Fruit fly (Drosophila melanogaster) whole organism, prepupa: Measurements from ENCODE around the gene eIF3l.

Experiments used
- Blimp-1 ChIP-seq: fragments of 200-800 bp; sonication (Bioruptor generic); optimal IDR thresholded peaks from 3 replicates; lab custom pipeline; 2017; ENCODE audit warnings: missing biosample characterization, missing genetic modification characterization, mild to moderate bottlenecking, moderate library complexity, missing genetic modification reagents
- CG10669 ChIP-seq: fragments of 200-800 bp; sonication (Bioruptor generic); optimal IDR thresholded peaks from 3 replicates; lab custom pipeline; 2018; ENCODE audit warnings: missing biosample characterization, mild to moderate bottlenecking, missing genetic modification characterization, moderate library complexity
- CG11902 ChIP-seq: fragments of 200-800 bp; sonication (Bioruptor generic); optimal IDR thresholded peaks from 3 replicates; lab custom pipeline; 2016; ENCODE audit warnings: missing biosample characterization, missing genetic modification characterization
- CG1621 ChIP-seq: fragments of 200-800 bp; sonication (Bioruptor generic); optimal IDR thresholded peaks from 3 replicates; lab custom pipeline; 2018; ENCODE audit warnings: missing biosample characterization, mild to moderate bottlenecking, missing genetic modification characterization
- CG31627 ChIP-seq: fragments of 200-800 bp; sonication (Bioruptor generic); optimal IDR thresholded peaks from 3 replicates; lab custom pipeline; 2016; ENCODE audit warnings: missing biosample characterization, missing genetic modification characterization
- CG32006 ChIP-seq: fragments of 200-800 bp; sonication (Bioruptor generic); optimal IDR thresholded peaks from 3 replicates; lab custom pipeline; 2017; ENCODE audit warnings: missing biosample characterization, mild to moderate bottlenecking, missing genetic modification characterization
- CG34406 ChIP-seq: fragments of 200-800 bp; sonication (Bioruptor generic); optimal IDR thresholded peaks from 3 replicates; lab custom pipeline; 2016; ENCODE audit warnings: missing biosample characterization, missing genetic modification characterization
- CG3919 ChIP-seq: fragments of 200-800 bp; sonication (Bioruptor generic); optimal IDR thresholded peaks from 3 replicates; lab custom pipeline; 2016; ENCODE audit warnings: missing biosample characterization, missing genetic modification characterization
- CG6163 ChIP-seq: fragments of 200-800 bp; sonication (Bioruptor generic); IDR thresholded peaks from 3 replicates; pipeline ENCODE4 v1.3.6; 2022; ENCODE audit warnings: missing biosample characterization, missing genetic modification characterization
- CG6276 ChIP-seq: fragments of 200-800 bp; sonication (Bioruptor generic); optimal IDR thresholded peaks from 2 replicates; lab custom pipeline; 2017; ENCODE audit warnings: missing biosample characterization, mild to moderate bottlenecking, missing genetic modification characterization
- CG6792 ChIP-seq: fragments of 200-800 bp; sonication (Bioruptor generic); optimal IDR thresholded peaks from 3 replicates; lab custom pipeline; 2016; ENCODE audit warnings: missing biosample characterization, missing genetic modification characterization
- CG6808 ChIP-seq: fragments of 200-800 bp; sonication (Bioruptor generic); optimal IDR thresholded peaks from 3 replicates; lab custom pipeline; 2017; ENCODE audit warnings: missing biosample characterization, missing genetic modification characterization, mild to moderate bottlenecking, moderate library complexity, missing genetic modification reagents
- CG7368 ChIP-seq: fragments of 200-800 bp; sonication (Bioruptor generic); optimal IDR thresholded peaks from 3 replicates; lab custom pipeline; 2016; ENCODE audit warnings: missing biosample characterization, missing genetic modification characterization
- CG8119 ChIP-seq: fragments of 200-800 bp; sonication (Bioruptor generic); IDR thresholded peaks from 3 replicates; pipeline ENCODE4 v1.3.6; 2022; ENCODE audit warnings: missing biosample characterization, missing genetic modification characterization
- CG8319 ChIP-seq: fragments of 200-800 bp; sonication (Bioruptor generic); optimal IDR thresholded peaks from 3 replicates; lab custom pipeline; 2016; ENCODE audit warnings: missing biosample characterization, missing genetic modification characterization
- CG8632 ChIP-seq: fragments of 200-800 bp; sonication (Bioruptor generic); optimal IDR thresholded peaks from 3 replicates; lab custom pipeline; 2016; ENCODE audit warnings: missing biosample characterization, missing genetic modification characterization
- CG9139 ChIP-seq: fragments of 200-800 bp; sonication (Bioruptor generic); optimal IDR thresholded peaks from 3 replicates; lab custom pipeline; 2017; ENCODE audit warnings: missing biosample characterization, mild to moderate bottlenecking, missing genetic modification characterization
- Eip75B ChIP-seq: fragments of 200-800 bp; sonication (Bioruptor generic); optimal IDR thresholded peaks from 3 replicates; lab custom pipeline; 2016; ENCODE audit warnings: missing biosample characterization, missing genetic modification characterization
- Eip93F ChIP-seq: fragments of 200-800 bp; sonication (Bioruptor generic); optimal IDR thresholded peaks from 2 replicates; lab custom pipeline; 2016; ENCODE audit warnings: missing biosample characterization, mild to moderate bottlenecking, missing genetic modification characterization
- Gug ChIP-seq: fragments of 200-800 bp; sonication (Bioruptor generic); IDR thresholded peaks from 2 replicates; pipeline ENCODE4 v1.3.6; 2022; ENCODE audit warnings: missing biosample characterization, missing genetic modification characterization
- Hr38 ChIP-seq: sonication (Bioruptor generic); optimal IDR thresholded peaks from 2 replicates; lab custom pipeline; 2016; ENCODE audit warnings: missing biosample characterization, missing genetic modification characterization
- Hr39 ChIP-seq: fragments of 200-800 bp; sonication (Bioruptor generic); optimal IDR thresholded peaks from 2 replicates; lab custom pipeline; 2016; ENCODE audit warnings: missing biosample characterization, missing genetic modification characterization
- Lpt ChIP-seq: fragments of 200-800 bp; sonication (Bioruptor generic); optimal IDR thresholded peaks from 3 replicates; lab custom pipeline; 2016; ENCODE audit warnings: missing biosample characterization, missing genetic modification characterization
- Met ChIP-seq: fragments of 200-800 bp; sonication (Bioruptor generic); optimal IDR thresholded peaks from 3 replicates; lab custom pipeline; 2016; ENCODE audit warnings: missing biosample characterization, missing genetic modification characterization
- OdsH ChIP-seq: fragments of 200-800 bp; sonication (Bioruptor generic); optimal IDR thresholded peaks from 3 replicates; lab custom pipeline; 2016; ENCODE audit warnings: missing biosample characterization, missing genetic modification characterization
- Smox ChIP-seq: fragments of 200-800 bp; sonication (Bioruptor generic); optimal IDR thresholded peaks from 3 replicates; lab custom pipeline; 2016; ENCODE audit warnings: missing biosample characterization, missing genetic modification characterization
- Sox102F ChIP-seq: fragments of 200-800 bp; sonication (Bioruptor generic); optimal IDR thresholded peaks from 2 replicates; lab custom pipeline; 2016; ENCODE audit warnings: missing biosample characterization, mild to moderate bottlenecking, missing genetic modification characterization
- Sox14 ChIP-seq: fragments of 200-800 bp; sonication (Bioruptor generic); optimal IDR thresholded peaks from 3 replicates; lab custom pipeline; 2016; ENCODE audit warnings: missing biosample characterization, missing genetic modification characterization
- Sox15 ChIP-seq: fragments of 200-800 bp; sonication (Bioruptor generic); optimal IDR thresholded peaks from 3 replicates; lab custom pipeline; 2016; ENCODE audit warnings: missing biosample characterization, missing genetic modification characterization
- acj6 ChIP-seq: fragments of 200-800 bp; sonication (Bioruptor generic); optimal IDR thresholded peaks from 3 replicates; lab custom pipeline; 2016; ENCODE audit warnings: missing biosample characterization, missing genetic modification characterization
- cyc ChIP-seq: fragments of 200-800 bp; sonication (Bioruptor generic); optimal IDR thresholded peaks from 3 replicates; lab custom pipeline; 2016; ENCODE audit warnings: missing biosample characterization, missing genetic modification characterization
- dac ChIP-seq: fragments of 200-800 bp; sonication (Bioruptor generic); optimal IDR thresholded peaks from 2 replicates; lab custom pipeline; 2017; ENCODE audit warnings: missing biosample characterization, mild to moderate bottlenecking, missing genetic modification characterization
- dsx ChIP-seq: fragments of 200-800 bp; optimal IDR thresholded peaks from 3 replicates; lab custom pipeline; 2019; ENCODE audit warnings: missing biosample characterization, mild to moderate bottlenecking, missing genetic modification characterization, moderate library complexity; ENCODE audit not compliant: poor library complexity, severe bottlenecking
- eg ChIP-seq: fragments of 200-800 bp; sonication (Bioruptor generic); IDR thresholded peaks from 3 replicates; pipeline ENCODE4 v1.3.6; 2022; ENCODE audit warnings: missing biosample characterization, missing genetic modification characterization
- esn ChIP-seq: fragments of 200-800 bp; sonication (Bioruptor generic); optimal IDR thresholded peaks from 2 replicates; lab custom pipeline; 2016; ENCODE audit warnings: missing biosample characterization, mild to moderate bottlenecking, missing genetic modification characterization, moderate library complexity
- fd59A ChIP-seq: fragments of 200-800 bp; sonication (Bioruptor generic); optimal IDR thresholded peaks from 2 replicates; lab custom pipeline; 2017; ENCODE audit warnings: missing biosample characterization, mild to moderate bottlenecking, missing genetic modification characterization, missing genetic modification reagents
- fd85E ChIP-seq: fragments of 200-800 bp; sonication (Bioruptor generic); optimal IDR thresholded peaks from 3 replicates; lab custom pipeline; 2016; ENCODE audit warnings: missing biosample characterization, missing genetic modification characterization
- lz ChIP-seq: fragments of 200-800 bp; sonication (Bioruptor generic); optimal IDR thresholded peaks from 3 replicates; lab custom pipeline; 2016; ENCODE audit warnings: missing biosample characterization, missing genetic modification characterization
- net ChIP-seq: fragments of 200-800 bp; sonication (Bioruptor generic); optimal IDR thresholded peaks from 3 replicates; lab custom pipeline; 2016; ENCODE audit warnings: missing biosample characterization, missing genetic modification characterization
- pdm3 ChIP-seq: fragments of 200-800 bp; sonication (Bioruptor generic); optimal IDR thresholded peaks from 3 replicates; lab custom pipeline; 2016; ENCODE audit warnings: missing biosample characterization, missing genetic modification characterization
- spab ChIP-seq: fragments of 200-800 bp; sonication (Bioruptor generic); optimal IDR thresholded peaks from 2 replicates; lab custom pipeline; 2017; ENCODE audit warnings: missing biosample characterization, mild to moderate bottlenecking, missing genetic modification characterization, missing genetic modification reagents
- ss ChIP-seq, 2 experiments: fragments of 200-800 bp; sonication (Bioruptor generic); optimal IDR thresholded peaks; 2 replicates in 1 of 2; 3 replicates in 1 of 2; lab custom pipeline; 2017 to 2018; ENCODE audit warnings: mild to moderate bottlenecking in 2 of 2, missing biosample characterization in 2 of 2, missing genetic modification characterization in 2 of 2, moderate library complexity in 1 of 2
- svp ChIP-seq: fragments of 200-800 bp; sonication (Bioruptor generic); peaks from one replicate; lab custom pipeline; 2016; ENCODE audit warnings: missing biosample characterization, missing genetic modification characterization
- topi ChIP-seq: fragments of 200-800 bp; sonication (Bioruptor generic); optimal IDR thresholded peaks from 3 replicates; lab custom pipeline; 2016; ENCODE audit warnings: missing biosample characterization, missing genetic modification characterization

Gene eIF3l

dm6 chr3L:12096799-12097662 lies 48.9 kb downstream of the eIF3l start (continued):
- no peak for TF ChIP-seq CG8319 (GFP tag; lab: Kevin White, UChicago)
- peak; percentile 9 for TF ChIP-seq spab (GFP tag; lab: Kevin White, UChicago)
- peak; percentile 66 for TF ChIP-seq dsx (GFP tag; lab: Kevin White, UChicago)
- peak; percentile 48 for TF ChIP-seq CG9139 (GFP tag; lab: Kevin White, UChicago)
- peak; percentile 73 for TF ChIP-seq CG32006 (GFP tag; lab: Kevin White, UChicago)
- peak; percentile 42 for TF ChIP-seq CG6808 (GFP tag; lab: Kevin White, UChicago)
- TF ChIP-seq CG3919, result peak; percentile 66
- peak; percentile 21 for TF ChIP-seq CG6792
- TF ChIP-seq acj6 (GFP tag; lab: Kevin White, UChicago), result peak; percentile 44
- no peak for TF ChIP-seq Hr38 (GFP tag; lab: Kevin White, UChicago)

- TF ChIP-seq svp (GFP tag; lab: Kevin White, UChicago), result peak; percentile 69
- no peak for TF ChIP-seq CG9139 (GFP tag; lab: Kevin White, UChicago)
- TF ChIP-seq CG6163 (GFP tag; lab: Robert Waterston, UW), result no peak
- TF ChIP-seq Smox (GFP tag; lab: Kevin White, UChicago), result peak; percentile 31
- TF ChIP-seq ss (GFP tag; optimal IDR thresholded peaks at IDR 0.05; lab: Kevin White, UChicago), result no peak
- TF ChIP-seq cyc, result peak; percentile 28
- no peak for TF ChIP-seq CG6276 (GFP tag; lab: Kevin White, UChicago)
- TF ChIP-seq Sox14 (GFP tag; lab: Kevin White, UChicago), result no peak
- TF ChIP-seq fd85E, result no peak
- peak; percentile 4 for TF ChIP-seq CG34406 (GFP tag; lab: Kevin White, UChicago)
- TF ChIP-seq CG31627 (GFP tag; lab: Kevin White, UChicago), result peak; percentile 8
- no peak for TF ChIP-seq CG8632
- TF ChIP-seq net (GFP tag; lab: Kevin White, UChicago), result no peak
- TF ChIP-seq Eip75B, result peak; percentile 2
- no peak for TF ChIP-seq CG11902
- TF ChIP-seq Met (GFP tag; lab: Kevin White, UChicago), result peak; percentile 37
- peak; percentile 20 for TF ChIP-seq topi
- no peak for TF ChIP-seq CG7368 (GFP tag; lab: Kevin White, UChicago)
- no peak for TF ChIP-seq eg (GFP tag; lab: Robert Waterston, UW)
- TF ChIP-seq OdsH, result peak; percentile 2
- no peak for TF ChIP-seq dac (GFP tag; lab: Kevin White, UChicago)
- no peak for TF ChIP-seq fd59A (GFP tag; lab: Kevin White, UChicago)
- no peak for TF ChIP-seq Lpt
- TF ChIP-seq esn, result peak; percentile 66
- TF ChIP-seq lz (GFP tag; lab: Kevin White, UChicago), result peak; percentile 31
- no peak for TF ChIP-seq CG8319 (GFP tag; lab: Kevin White, UChicago)
- no peak for TF ChIP-seq Sox15
- TF ChIP-seq Hr39 (GFP tag; lab: Kevin White, UChicago), result peak; percentile 1
- no peak for TF ChIP-seq CG10669 (GFP tag; lab: Kevin White, UChicago)
- TF ChIP-seq Eip93F (GFP tag; lab: Kevin White, UChicago), result no peak
- TF ChIP-seq Gug (GFP tag; lab: Robert Waterston, UW), result no peak
- no peak for TF ChIP-seq CG1621
- TF ChIP-seq Blimp-1 (GFP tag; lab: Kevin White, UChicago), result no peak
- no peak for TF ChIP-seq spab (GFP tag; lab: Kevin White, UChicago)
- peak; percentile 16 for TF ChIP-seq pdm3 (GFP tag; lab: Kevin White, UChicago)
- TF ChIP-seq Sox102F (GFP tag; lab: Kevin White, UChicago), result no peak
- TF ChIP-seq CG8119 (GFP tag; lab: Robert Waterston, UW), result no peak
- TF ChIP-seq, all 60 proteins: peak for 13
Observed at dm6 chr3L:12095960-12096359, 49.9 kb downstream of the eIF3l start.
